Worm (Caenorhabditis elegans) whole organism, L1 larva: ENCODE measurements around the gene H12I19.115.

ENCODE experiments used
- C16A3.4 ChIP-seq: fragments of 150-350 bp; optimal IDR thresholded peaks from 2 replicates; lab custom pipeline; 2014; ENCODE audit warnings: missing biosample characterization, missing genetic modification characterization
- dpl-1 ChIP-seq, 3 experiments: fragments of 150-350 bp in 2 of 3; sonication (generic microtip) in 1 of 3; optimal IDR thresholded peaks; 2 replicates each; lab custom pipeline; 2014 to 2017; ENCODE audit warnings: missing biosample characterization in 3 of 3, missing genetic modification characterization in 3 of 3, missing genetic modification reagents in 3 of 3
- nhr-11 ChIP-seq: fragments of 150-350 bp; optimal IDR thresholded peaks from 2 replicates; lab custom pipeline; 2014; ENCODE audit warnings: missing biosample characterization, missing genetic modification characterization

- TF ChIP-seq nhr-11 (tag; lab: Kevin White, UChicago) (no peak), dpl-1 (GFP tag; optimal IDR thresholded peaks at IDR 0.05; lab: Kevin White, UChicago) (no peak), C16A3.4 (tag; lab: Kevin White, UChicago) (no peak)
These were observed 36.5 kb upstream of the H12I19.115 start for ce11 chrIV:14164109-14164508.
